Worm (Caenorhabditis elegans) whole organism, L3 larva: Measurements from ENCODE around the gene D1005.5.

Source experiments
- egl-5 ChIP-seq: fragments of 150-350 bp; optimal IDR thresholded peaks from 2 replicates; lab custom pipeline; 2017; ENCODE audit warnings: missing biosample characterization, missing genetic modification reagents, missing genetic modification characterization, inconsistent platforms
- nhr-12 ChIP-seq: fragments of 150-350 bp; optimal IDR thresholded peaks from 2 replicates; lab custom pipeline; 2014; ENCODE audit warnings: missing biosample characterization, missing genetic modification characterization

- TF ChIP-seq nhr-12 (no peak), egl-5 (no peak)
Measured at ce11 chrX:1502490-1502889, 29.7 kb upstream of the D1005.5 start, which contains the start of gene F09E10.1.
